Fruit fly (Drosophila melanogaster) whole organism, wandering third instar larva: ENCODE measurements around the gene grass.

Experiments used
- Abd-B ChIP-seq: fragments of >200 bp; optimal IDR thresholded peaks from 2 replicates; lab custom pipeline; 2017; ENCODE audit warnings: missing biosample characterization, missing genetic modification characterization
- CG32264 ChIP-seq: fragments of 200-800 bp; sonication (Bioruptor generic); optimal IDR thresholded peaks from 2 replicates; lab custom pipeline; 2016; ENCODE audit warnings: missing biosample characterization, missing genetic modification characterization
- CG9705 ChIP-seq: fragments of 200-800 bp; sonication (Bioruptor generic); optimal IDR thresholded peaks from 2 replicates; lab custom pipeline; 2018; ENCODE audit warnings: missing biosample characterization, mild to moderate bottlenecking, missing genetic modification characterization
- CrebA ChIP-seq: fragments of 200-800 bp; sonication (Bioruptor generic); optimal IDR thresholded peaks from 2 replicates; lab custom pipeline; 2016; ENCODE audit warnings: missing biosample characterization, mild to moderate bottlenecking, missing genetic modification characterization, borderline replicate concordance
- Dfd ChIP-seq: fragments of >200 bp; optimal IDR thresholded peaks from 2 replicates; lab custom pipeline; 2017; ENCODE audit warnings: missing biosample characterization, missing genetic modification characterization
- Dif ChIP-seq: fragments of 200-275, 200-300 bp; sonication (Bioruptor generic); optimal IDR thresholded peaks from 2 replicates; lab custom pipeline; 2018; ENCODE audit warnings: missing biosample characterization, missing genetic modification characterization; ENCODE audit not compliant: partially characterized antibody
- GATAd ChIP-seq: sonication (Bioruptor generic); optimal IDR thresholded peaks from 2 replicates; lab custom pipeline; 2016; ENCODE audit warnings: missing biosample characterization, missing genetic modification characterization
- HLH106 ChIP-seq: fragments of 200-800 bp; optimal IDR thresholded peaks from 3 replicates; lab custom pipeline; 2019; ENCODE audit warnings: missing biosample characterization, mild to moderate bottlenecking, missing genetic modification characterization, moderate library complexity
- Hnf4 ChIP-seq: fragments of 200-800 bp; sonication (Bioruptor generic); optimal IDR thresholded peaks from 2 replicates; lab custom pipeline; 2016; ENCODE audit warnings: missing biosample characterization, mild to moderate bottlenecking, missing genetic modification characterization
- Hr78 ChIP-seq: fragments of >200 bp; optimal IDR thresholded peaks from 2 replicates; lab custom pipeline; 2017; ENCODE audit warnings: missing biosample characterization, missing genetic modification characterization
- Hr83 ChIP-seq: fragments of 200-300 bp; sonication (Bioruptor generic); optimal IDR thresholded peaks from 2 replicates; lab custom pipeline; 2016; ENCODE audit warnings: missing biosample characterization, mild to moderate bottlenecking, missing genetic modification characterization, moderate library complexity; ENCODE audit not compliant: poor library complexity, severe bottlenecking
- Jra ChIP-seq: sonication (Bioruptor generic); optimal IDR thresholded peaks from 2 replicates; lab custom pipeline; 2016; ENCODE audit warnings: missing biosample characterization, missing genetic modification characterization
- Mio ChIP-seq: sonication (Bioruptor generic); optimal IDR thresholded peaks from 2 replicates; lab custom pipeline; 2016; ENCODE audit warnings: missing biosample characterization, missing genetic modification characterization
- N ChIP-seq: fragments of >200 bp; optimal IDR thresholded peaks from 2 replicates; lab custom pipeline; 2018; ENCODE audit warnings: missing biosample characterization, missing external identifiers, missing genetic modification characterization
- OdsH ChIP-seq: fragments of 200-800 bp; sonication (Bioruptor generic); optimal IDR thresholded peaks from 2 replicates; lab custom pipeline; 2016; ENCODE audit warnings: missing biosample characterization, mild to moderate bottlenecking, missing genetic modification characterization
- Sp1 ChIP-seq: fragments of 200-800 bp; sonication (Bioruptor generic); optimal IDR thresholded peaks from 3 replicates; lab custom pipeline; 2019; ENCODE audit warnings: missing biosample characterization, mild to moderate bottlenecking, missing genetic modification characterization, moderate library complexity
- Vsx2 ChIP-seq: fragments of 200-300, 225-300 bp; sonication (Bioruptor generic); optimal IDR thresholded peaks from 2 replicates; lab custom pipeline; 2018; ENCODE audit warnings: missing biosample characterization, missing genetic modification characterization; ENCODE audit not compliant: partially characterized antibody
- br ChIP-seq: fragments of 200-800 bp; sonication (Bioruptor generic); optimal IDR thresholded peaks from 2 replicates; lab custom pipeline; 2016; ENCODE audit warnings: missing biosample characterization, missing genetic modification characterization
- brk ChIP-seq: fragments of 200-800 bp; sonication (Bioruptor generic); optimal IDR thresholded peaks from 2 replicates; lab custom pipeline; 2016; ENCODE audit warnings: missing biosample characterization, mild to moderate bottlenecking, missing genetic modification characterization
- dl ChIP-seq, 2 experiments: fragments of 175-275, 200-275 bp in 1 of 2; fragments of 200-275 bp in 1 of 2; sonication (Bioruptor generic); optimal IDR thresholded peaks; lab custom pipeline; 2018; ENCODE audit warnings: mild to moderate bottlenecking in 2 of 2, missing biosample characterization in 2 of 2, missing genetic modification characterization in 2 of 2, moderate library complexity in 2 of 2; ENCODE audit not compliant: partially characterized antibody in 2 of 2, insufficient read depth in 1 of 2
- dmrt93B ChIP-seq: fragments of 200-800 bp; sonication (Bioruptor generic); optimal IDR thresholded peaks from 2 replicates; lab custom pipeline; 2018; ENCODE audit warnings: missing biosample characterization, mild to moderate bottlenecking, missing genetic modification characterization
- dsf ChIP-seq: sonication (Bioruptor generic); optimal IDR thresholded peaks from 2 replicates; lab custom pipeline; 2016; ENCODE audit warnings: missing biosample characterization, missing genetic modification characterization, borderline replicate concordance
- ey ChIP-seq: fragments of 200-800 bp; sonication (Bioruptor generic); optimal IDR thresholded peaks from 2 replicates; lab custom pipeline; 2016; ENCODE audit warnings: missing biosample characterization, missing genetic modification characterization
- foxo ChIP-seq, 2 experiments: fragments of 200-800 bp; sonication (Bioruptor generic); optimal IDR thresholded peaks; 2 replicates in 1 of 2; 3 replicates in 1 of 2; lab custom pipeline; 2016 to 2017; ENCODE audit warnings: missing biosample characterization in 2 of 2, missing genetic modification characterization in 2 of 2
- fru ChIP-seq: fragments of 200-800 bp; sonication (Bioruptor generic); optimal IDR thresholded peaks from 3 replicates; lab custom pipeline; 2016; ENCODE audit warnings: missing biosample characterization, mild to moderate bottlenecking, missing genetic modification characterization
- h ChIP-seq: fragments of 200-800 bp; sonication (Bioruptor generic); optimal IDR thresholded peaks from 3 replicates; lab custom pipeline; 2016; ENCODE audit warnings: missing biosample characterization, mild to moderate bottlenecking, missing genetic modification characterization
- jim ChIP-seq: fragments of 175-275, 200-325 bp; sonication (Bioruptor generic); optimal IDR thresholded peaks from 2 replicates; lab custom pipeline; 2016; ENCODE audit warnings: missing biosample characterization, mild to moderate bottlenecking, missing genetic modification characterization
- lola ChIP-seq: fragments of >200 bp; optimal IDR thresholded peaks from 2 replicates; lab custom pipeline; 2017; ENCODE audit warnings: missing biosample characterization, missing genetic modification characterization
- pan ChIP-seq: fragments of >200 bp; optimal IDR thresholded peaks from 2 replicates; lab custom pipeline; 2017
- psq ChIP-seq: fragments of 200-800 bp; sonication (Bioruptor generic); optimal IDR thresholded peaks from 3 replicates; lab custom pipeline; 2017; ENCODE audit warnings: missing biosample characterization, mild to moderate bottlenecking, missing genetic modification characterization, moderate library complexity
- rgr ChIP-seq: fragments of 200-800 bp; sonication (Bioruptor generic); optimal IDR thresholded peaks from 3 replicates; lab custom pipeline; 2016; ENCODE audit warnings: missing biosample characterization, mild to moderate bottlenecking, missing genetic modification characterization
- sage ChIP-seq: fragments of 200-800 bp; sonication (Bioruptor generic); optimal IDR thresholded peaks from 2 replicates; lab custom pipeline; 2016; ENCODE audit warnings: missing biosample characterization, mild to moderate bottlenecking, missing genetic modification characterization
- tai ChIP-seq: sonication (Bioruptor generic); optimal IDR thresholded peaks from 2 replicates; lab custom pipeline; 2016; ENCODE audit warnings: missing biosample characterization, missing genetic modification characterization
- usp ChIP-seq: fragments of >200 bp; optimal IDR thresholded peaks from 2 replicates; lab custom pipeline; 2017; ENCODE audit warnings: missing biosample characterization, missing genetic modification characterization
- woc ChIP-seq: sonication (Bioruptor generic); optimal IDR thresholded peaks from 2 replicates; lab custom pipeline; 2016; ENCODE audit warnings: missing biosample characterization, mild to moderate bottlenecking, missing genetic modification characterization

grass gene

dm6 chr3R:27165416-27165982 lies 7.8 kb downstream of the grass start, which contains the start of the genes CG34293 and spn-D:
Gene CG34293, minus strand, starts transcription at chr3R:27165575.
Gene spn-D, plus strand, starts transcription at chr3R:27165716.
- TF ChIP-seq foxo (GFP tag; optimal IDR thresholded peaks at IDR 0.05; lab: Kevin White, UChicago) (no peak), Dif (GFP tag; lab: Kevin White, UChicago) (peak; percentile 2), rgr (GFP tag; lab: Kevin White, UChicago) (no peak), h (GFP tag; lab: Kevin White, UChicago) (no peak)

- TF ChIP-seq br (GFP tag; lab: Kevin White, UChicago) (no peak), tai (GFP tag; lab: Kevin White, UChicago) (no peak), dsf (no peak), fru (GFP tag; lab: Kevin White, UChicago) (no peak), dl (GFP tag; optimal IDR thresholded peaks at IDR 0.05; lab: Kevin White, UChicago; ENCODE audit: insufficient read depth in 1 of 2, partially characterized antibody in 2 of 2) (no peak), woc (no peak), jim (no peak), Vsx2 (GFP tag; lab: Kevin White, UChicago) (no peak), Mio (GFP tag; lab: Kevin White, UChicago) (no peak), Sp1 (GFP tag; lab: Kevin White, UChicago) (no peak), Jra (GFP tag; lab: Kevin White, UChicago) (no peak), dmrt93B (GFP tag; lab: Kevin White, UChicago) (no peak)
Measured at dm6 chr3R:27167350-27167749, 9.6 kb downstream of the grass start.

dm6 chr3R:27171153-27171552 lies 13.4 kb downstream of the grass start:
- peak; percentile 66 for TF ChIP-seq h (GFP tag; lab: Kevin White, UChicago)
- TF ChIP-seq dl (GFP tag; optimal IDR thresholded peaks at IDR 0.05; lab: Kevin White, UChicago; ENCODE audit: insufficient read depth in 1 of 2, partially characterized antibody in 2 of 2): no peak
- TF ChIP-seq tai (GFP tag; lab: Kevin White, UChicago): no peak
- TF ChIP-seq Hr83 (GFP tag; lab: Kevin White, UChicago): no peak
- no peak for TF ChIP-seq pan (lab: Kevin White, UChicago)
- TF ChIP-seq N (GFP tag; lab: Kevin White, UChicago): no peak
- TF ChIP-seq Hr78 (GFP tag; lab: Kevin White, UChicago): no peak
- TF ChIP-seq ey (GFP tag; lab: Kevin White, UChicago): peak; percentile 75
- TF ChIP-seq Dfd: no peak
- TF ChIP-seq br (GFP tag; lab: Kevin White, UChicago): peak; percentile 75
- TF ChIP-seq sage (GFP tag; lab: Kevin White, UChicago): peak; percentile 68
- TF ChIP-seq fru (GFP tag; lab: Kevin White, UChicago): peak; percentile 79
- no peak for TF ChIP-seq Abd-B
- TF ChIP-seq usp (GFP tag; lab: Kevin White, UChicago): no peak
- peak; percentile 57 for TF ChIP-seq CG32264 (GFP tag; lab: Kevin White, UChicago)
- no peak for TF ChIP-seq lola
- TF ChIP-seq foxo (GFP tag; optimal IDR thresholded peaks at IDR 0.05; lab: Kevin White, UChicago): peak in 1 of 2 experiments; percentile 80
- TF ChIP-seq CG9705 (GFP tag; lab: Kevin White, UChicago): peak; percentile 38
- peak; percentile 75 for TF ChIP-seq OdsH (GFP tag; lab: Kevin White, UChicago)
- TF ChIP-seq Sp1 (GFP tag; lab: Kevin White, UChicago): peak; percentile 72
- TF ChIP-seq HLH106 (tag; lab: Kevin White, UChicago): peak; percentile 72
- TF ChIP-seq brk: peak; percentile 46
- no peak for TF ChIP-seq Vsx2 (GFP tag; lab: Kevin White, UChicago)
- no peak for TF ChIP-seq jim
- TF ChIP-seq GATAd (GFP tag; lab: Kevin White, UChicago): no peak
- peak; percentile 59 for TF ChIP-seq psq (GFP tag; lab: Kevin White, UChicago)
- TF ChIP-seq CrebA (GFP tag; lab: Kevin White, UChicago): peak; percentile 45
- TF ChIP-seq woc: peak; percentile 72
- TF ChIP-seq dmrt93B (GFP tag; lab: Kevin White, UChicago): peak; percentile 64
- peak; percentile 50 for TF ChIP-seq Hnf4 (GFP tag; lab: Kevin White, UChicago)
- TF ChIP-seq rgr (GFP tag; lab: Kevin White, UChicago): peak; percentile 69
- TF ChIP-seq Jra (GFP tag; lab: Kevin White, UChicago): peak; percentile 56
